Worm (Caenorhabditis elegans) whole organism, late embryonic: ENCODE measurements around the gene citk-1.

ENCODE experiments used
- Y22D7AL.16 ChIP-seq: sonication (generic microtip); optimal IDR thresholded peaks from 2 replicates; lab custom pipeline; 2016; ENCODE audit warnings: missing genetic modification characterization, missing compliant biosample characterization
- ama-1 ChIP-seq: fragments of 150-350 bp; optimal IDR thresholded peaks from 2 replicates; lab custom pipeline; 2014
- ceh-45 ChIP-seq: fragments of 200-800 bp; sonication (Bioruptor generic); IDR thresholded peaks from 2 replicates; pipeline ENCODE4 v1.3.6; 2022; ENCODE audit warnings: missing genetic modification reagents, missing genetic modification characterization, missing compliant biosample characterization
- ceh-48 ChIP-seq: sonication (generic microtip); optimal IDR thresholded peaks from 2 replicates; lab custom pipeline; 2016; ENCODE audit warnings: missing genetic modification characterization, inconsistent platforms, missing compliant biosample characterization
- dmd-4 ChIP-seq: sonication (generic microtip); optimal IDR thresholded peaks from 2 replicates; lab custom pipeline; 2016; ENCODE audit warnings: borderline replicate concordance, missing genetic modification characterization, missing compliant biosample characterization
- eyg-1 ChIP-seq: sonication (generic microtip); optimal IDR thresholded peaks from 2 replicates; lab custom pipeline; 2016; ENCODE audit warnings: missing genotype, missing genetic modification characterization, missing compliant biosample characterization
- hlh-30 ChIP-seq: sonication (generic microtip); optimal IDR thresholded peaks from 2 replicates; lab custom pipeline; 2017; ENCODE audit warnings: antibody characterized with exemption, missing genetic modification characterization, missing compliant biosample characterization; ENCODE audit not compliant: insufficient read depth
- lim-6 ChIP-seq: sonication (generic microtip); optimal IDR thresholded peaks from 2 replicates; lab custom pipeline; 2016; ENCODE audit warnings: missing genetic modification characterization, missing compliant biosample characterization
- mec-3 ChIP-seq: sonication (generic microtip); optimal IDR thresholded peaks from 2 replicates; lab custom pipeline; 2016; ENCODE audit warnings: borderline replicate concordance, missing genetic modification characterization, missing compliant biosample characterization
- nhr-11 ChIP-seq: fragments of 150-350 bp; optimal IDR thresholded peaks from 2 replicates; lab custom pipeline; 2014; ENCODE audit warnings: missing biosample characterization, missing genetic modification characterization
- pha-4 ChIP-seq: fragments of 150-350 bp; optimal IDR thresholded peaks from 2 replicates; lab custom pipeline; 2018; ENCODE audit warnings: missing biosample characterization, missing genetic modification reagents, missing genetic modification characterization
- pqm-1 ChIP-seq: sonication (generic microtip); optimal IDR thresholded peaks from 2 replicates; lab custom pipeline; 2016; ENCODE audit warnings: missing genetic modification characterization, missing compliant biosample characterization
- unc-3 ChIP-seq, 2 experiments: fragments of 200-800 bp in 1 of 2; sonication (Bioruptor generic) in 1 of 2; sonication (generic microtip) in 1 of 2; conservative IDR thresholded peaks in 1 of 2; optimal IDR thresholded peaks in 1 of 2; 2 replicates each; pipeline versions ENCODE4 v1.3.6 to Lab custom; 2016 to 2022; ENCODE audit warnings: missing compliant biosample characterization in 2 of 2, missing genetic modification characterization in 2 of 2, missing genetic modification reagents in 1 of 2

DNA sequence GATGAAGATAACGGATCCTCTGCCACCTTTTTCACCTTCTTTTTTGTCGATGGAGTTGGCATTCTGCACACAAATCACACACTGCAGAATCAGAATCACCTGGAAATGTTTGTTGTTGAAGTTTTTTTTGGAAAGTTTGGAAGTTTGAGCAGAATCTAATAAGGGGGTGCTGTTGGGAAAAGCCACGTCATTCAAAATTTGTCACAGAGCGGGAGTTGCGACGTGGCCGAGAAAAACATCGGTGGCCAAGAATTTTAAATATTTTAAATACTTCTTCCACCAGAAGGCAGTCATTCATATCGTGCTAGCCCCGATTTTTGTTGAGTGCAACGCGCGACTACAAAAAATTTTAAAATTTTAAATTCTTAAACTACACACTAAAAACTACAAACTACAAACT, 53.6 kb downstream of the citk-1 start, which contains the start of gene rpi-1:
- TF ChIP-seq ceh-45 (GFP tag; lab: Robert Waterston, UW) (no peak), nhr-11 (tag; lab: Kevin White, UChicago) (no peak), ama-1 (lab: Kevin White, UChicago) (no peak), lim-6 (tag; lab: Kevin White, UChicago) (no peak), eyg-1 (tag; lab: Kevin White, UChicago) (no peak), unc-3 (GFP tag; conservative IDR thresholded peaks at IDR 0.05; lab: Robert Waterston, UW) (no peak), unc-3 (tag; optimal IDR thresholded peaks at IDR 0.05; lab: Kevin White, UChicago) (no peak), mec-3 (no peak), ceh-48 (tag; lab: Kevin White, UChicago) (no peak), hlh-30 (tag; lab: Kevin White, UChicago) (no peak), pqm-1 (tag; lab: Kevin White, UChicago) (no peak), dmd-4 (tag; lab: Kevin White, UChicago) (no peak), Y22D7AL.16 (tag; lab: Kevin White, UChicago) (no peak), pha-4 (no peak)
